Worm (Caenorhabditis elegans) whole organism, L1 larva: Measurements from ENCODE around the gene rpt-1.

Experiments
- egl-27 ChIP-seq, 2 experiments: fragments of 150-350 bp in 1 of 2; sonication (generic microtip); optimal IDR thresholded peaks; 3 replicates each; lab custom pipeline; 2017 to 2018; ENCODE audit warnings: missing biosample characterization in 2 of 2, missing genetic modification characterization in 2 of 2, missing genetic modification reagents in 2 of 2
- jun-1 ChIP-seq: fragments of 150-350 bp; optimal IDR thresholded peaks from 2 replicates; lab custom pipeline; 2014; ENCODE audit warnings: missing biosample characterization, missing genetic modification reagents, missing genetic modification characterization
- lin-13 ChIP-seq: fragments of 150-350 bp; optimal IDR thresholded peaks from 2 replicates; lab custom pipeline; 2014; ENCODE audit warnings: missing biosample characterization, missing genetic modification reagents, missing genetic modification characterization
- mdl-1 ChIP-seq, 2 experiments: fragments of 150-350 bp; optimal IDR thresholded peaks; 2 replicates each; lab custom pipeline; 2014 to 2017; ENCODE audit warnings: missing biosample characterization in 2 of 2, missing genetic modification characterization in 2 of 2, inconsistent platforms in 1 of 2
- mep-1 ChIP-seq: fragments of 150-350 bp; optimal IDR thresholded peaks from 2 replicates; lab custom pipeline; 2014; ENCODE audit warnings: missing biosample characterization, missing genetic modification characterization
- skn-1 ChIP-seq: fragments of 150-350 bp; optimal IDR thresholded peaks from 2 replicates; lab custom pipeline; 2014; ENCODE audit warnings: missing biosample characterization, missing genetic modification characterization
- unc-86 ChIP-seq: sonication (generic microtip); optimal IDR thresholded peaks from 2 replicates; lab custom pipeline; 2016; ENCODE audit warnings: missing genetic modification characterization, missing compliant biosample characterization

DNA sequence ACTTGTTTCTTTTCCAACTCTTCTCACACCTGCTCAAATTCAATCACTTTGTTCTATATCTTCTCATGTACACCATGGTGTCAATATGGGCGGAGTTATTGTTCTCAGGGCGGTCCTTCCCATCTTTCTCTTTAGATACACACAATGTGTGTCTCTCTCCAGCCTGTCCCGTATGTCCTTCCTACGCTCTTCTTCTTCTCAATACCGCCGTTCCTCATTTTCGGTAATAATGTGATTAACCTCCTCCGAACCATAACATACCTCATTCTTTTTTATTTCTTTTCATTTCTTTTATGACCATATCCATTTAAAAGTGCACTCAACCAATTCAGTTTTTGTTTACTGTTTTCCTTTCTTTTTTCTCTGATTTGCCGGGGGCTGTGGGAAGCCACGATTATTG lies 26.6 kb downstream of the rpt-1 start:
- no peak for TF ChIP-seq egl-27 (tag; optimal IDR thresholded peaks at IDR 0.05; lab: Kevin White, UChicago)
- TF ChIP-seq lin-13 (GFP tag; lab: Kevin White, UChicago) = no peak
- no peak for TF ChIP-seq mep-1 (tag; lab: Kevin White, UChicago)
- TF ChIP-seq mdl-1 (tag; optimal IDR thresholded peaks at IDR 0.05; lab: Kevin White, UChicago) = no peak
- TF ChIP-seq unc-86 = no peak
- TF ChIP-seq skn-1 (tag; lab: Kevin White, UChicago) = no peak
- no peak for TF ChIP-seq jun-1 (tag; lab: Kevin White, UChicago)
